Worm (Caenorhabditis elegans) whole organism, L4 larva: ENCODE results near the gene let-92.

Experiments
- Y105C5A.15 ChIP-seq: fragments of 200-800 bp; sonication (Bioruptor generic); IDR thresholded peaks from 2 replicates; pipeline ENCODE4 v1.3.6; 2022; ENCODE audit warnings: missing genetic modification characterization, missing compliant biosample characterization
- ZK337.2 ChIP-seq: fragments of 200-800 bp; sonication (Bioruptor generic); IDR thresholded peaks from 2 replicates; pipeline ENCODE4 v1.3.6; 2022; ENCODE audit warnings: missing genetic modification reagents, missing genetic modification characterization, missing compliant biosample characterization
- aha-1 ChIP-seq: fragments of 150-350 bp; peaks from one replicate; lab custom pipeline; 2014; ENCODE audit warnings: missing biosample characterization, missing genetic modification characterization
- aly-2 ChIP-seq: sonication (generic microtip); optimal IDR thresholded peaks from 2 replicates; lab custom pipeline; 2018; ENCODE audit warnings: missing biosample characterization, missing genetic modification characterization
- cey-2 ChIP-seq: sonication (generic microtip); optimal IDR thresholded peaks from 3 replicates; lab custom pipeline; 2017; ENCODE audit warnings: missing genetic modification characterization, mild to moderate bottlenecking, missing compliant biosample characterization, antibody characterized with exemption, borderline replicate concordance; ENCODE audit not compliant: insufficient read depth
- daf-16 ChIP-seq, 3 experiments: sonication (generic microtip); optimal IDR thresholded peaks; 2 replicates each; lab custom pipeline; 2016 to 2017; ENCODE audit warnings: missing genetic modification characterization in 3 of 3, missing genetic modification reagents in 3 of 3, mild to moderate bottlenecking in 2 of 3, missing compliant biosample characterization in 2 of 3, missing biosample characterization in 1 of 3, moderate library complexity in 1 of 3
- daf-8 ChIP-seq: fragments of 200-800 bp; sonication (Bioruptor generic); IDR thresholded peaks from 2 replicates; pipeline ENCODE4 v1.3.6; 2022; ENCODE audit warnings: missing genetic modification characterization, missing compliant biosample characterization
- dmd-6 ChIP-seq: fragments of 200-800 bp; sonication (Bioruptor generic); IDR thresholded peaks from 2 replicates; pipeline ENCODE4 v1.3.6; 2022; ENCODE audit warnings: missing genetic modification reagents, missing genetic modification characterization, missing compliant biosample characterization
- dpl-1 ChIP-seq: fragments of 150-350 bp; optimal IDR thresholded peaks from 2 replicates; lab custom pipeline; 2014; ENCODE audit warnings: missing biosample characterization, missing genetic modification reagents, missing genetic modification characterization
- duxl-1 ChIP-seq: sonication (generic microtip); optimal IDR thresholded peaks from 2 replicates; lab custom pipeline; 2016; ENCODE audit warnings: mild to moderate bottlenecking, missing genetic modification characterization, moderate library complexity, missing compliant biosample characterization; ENCODE audit not compliant: poor library complexity
- dve-1 ChIP-seq: sonication (generic microtip); optimal IDR thresholded peaks from 2 replicates; lab custom pipeline; 2017; ENCODE audit warnings: antibody characterized with exemption, mild to moderate bottlenecking, missing genetic modification characterization, missing compliant biosample characterization; ENCODE audit not compliant: insufficient read depth
- egl-43 ChIP-seq: fragments of 200-800 bp; sonication (Bioruptor generic); IDR thresholded peaks from 2 replicates; pipeline ENCODE4 v1.3.6; 2022; ENCODE audit warnings: missing genetic modification reagents, missing genetic modification characterization, missing compliant biosample characterization
- gei-8 ChIP-seq: fragments of 200-800 bp; sonication (Bioruptor generic); optimal IDR thresholded peaks from 2 replicates; lab custom pipeline; 2018; ENCODE audit warnings: mild to moderate bottlenecking, missing genetic modification characterization, missing compliant biosample characterization
- hif-1 ChIP-seq, 2 experiments: sonication (generic microtip); optimal IDR thresholded peaks; 2 replicates each; lab custom pipeline; 2016 to 2017; ENCODE audit warnings: missing compliant biosample characterization in 2 of 2, missing genetic modification characterization in 2 of 2, missing genetic modification reagents in 2 of 2, missing genotype in 2 of 2, mild to moderate bottlenecking in 1 of 2
- hlh-11 ChIP-seq: fragments of 200-800 bp; sonication (Bioruptor generic); optimal IDR thresholded peaks from 2 replicates; lab custom pipeline; 2018; ENCODE audit warnings: mild to moderate bottlenecking, missing genetic modification characterization, missing compliant biosample characterization
- hlh-30 ChIP-seq: sonication (generic microtip); optimal IDR thresholded peaks from 2 replicates; lab custom pipeline; 2017; ENCODE audit warnings: antibody characterized with exemption, mild to moderate bottlenecking, missing genetic modification characterization, missing compliant biosample characterization; ENCODE audit not compliant: insufficient read depth
- lin-38 ChIP-seq: fragments of 200-800 bp; sonication (Bioruptor generic); IDR thresholded peaks from 2 replicates; pipeline ENCODE4 v1.3.6; 2022; ENCODE audit warnings: missing genetic modification reagents, missing genetic modification characterization, missing compliant biosample characterization
- madf-9 ChIP-seq: fragments of 200-800 bp; sonication (Bioruptor generic); conservative IDR thresholded peaks from 2 replicates; pipeline ENCODE4 v1.3.6; 2022; ENCODE audit warnings: missing genetic modification reagents, missing genetic modification characterization, missing compliant biosample characterization
- mdl-1 ChIP-seq, 2 experiments: fragments of 150-350 bp in 1 of 2; sonication (generic microtip) in 1 of 2; optimal IDR thresholded peaks; 2 replicates each; lab custom pipeline; 2014 to 2017; ENCODE audit warnings: missing biosample characterization in 2 of 2, missing genetic modification characterization in 2 of 2
- mdt-29 ChIP-seq: fragments of 200-800 bp; sonication (Bioruptor generic); IDR thresholded peaks from 2 replicates; pipeline ENCODE4 v1.3.6; 2022; ENCODE audit warnings: missing genetic modification reagents, missing genetic modification characterization, missing compliant biosample characterization
- mep-1 ChIP-seq: fragments of 150-350 bp; sonication (generic microtip); optimal IDR thresholded peaks from 3 replicates; lab custom pipeline; 2014; ENCODE audit warnings: missing biosample characterization, missing genetic modification characterization
- mes-2 ChIP-seq: sonication (generic microtip); optimal IDR thresholded peaks from 2 replicates; lab custom pipeline; 2016; ENCODE audit warnings: missing genotype, mild to moderate bottlenecking, missing genetic modification characterization, missing compliant biosample characterization; ENCODE audit not compliant: poor library complexity, severe bottlenecking
- mxl-2 ChIP-seq: fragments of 200-800 bp; sonication (Bioruptor generic); conservative IDR thresholded peaks from 2 replicates; pipeline ENCODE4 v1.3.6; 2022; ENCODE audit warnings: missing genetic modification reagents, missing genetic modification characterization, missing compliant biosample characterization
- mxl-3 ChIP-seq: fragments of 200-800 bp; sonication (Bioruptor generic); optimal IDR thresholded peaks from 2 replicates; lab custom pipeline; 2018; ENCODE audit warnings: mild to moderate bottlenecking, missing genetic modification characterization, missing compliant biosample characterization
- nhr-10 ChIP-seq: fragments of 150-350 bp; optimal IDR thresholded peaks from 2 replicates; lab custom pipeline; 2014; ENCODE audit warnings: missing biosample characterization, missing genetic modification characterization
- nhr-25 ChIP-seq: sonication (generic microtip); optimal IDR thresholded peaks from 2 replicates; lab custom pipeline; 2017; ENCODE audit warnings: missing genetic modification characterization, mild to moderate bottlenecking, missing compliant biosample characterization, antibody characterized with exemption, moderate library complexity, borderline replicate concordance; ENCODE audit not compliant: insufficient read depth
- nhr-28 ChIP-seq: fragments of 150-350 bp; optimal IDR thresholded peaks from 2 replicates; lab custom pipeline; 2014; ENCODE audit warnings: missing biosample characterization, missing genetic modification characterization
- nhr-41 ChIP-seq: fragments of 200-800 bp; sonication (Bioruptor generic); IDR thresholded peaks from 2 replicates; pipeline ENCODE4 v1.3.6; 2022; ENCODE audit warnings: missing genetic modification reagents, missing genetic modification characterization, missing compliant biosample characterization
- nhr-48 ChIP-seq: sonication (generic microtip); optimal IDR thresholded peaks from 2 replicates; lab custom pipeline; 2016; ENCODE audit warnings: mild to moderate bottlenecking, missing genetic modification characterization, missing compliant biosample characterization
- php-3 ChIP-seq: fragments of 200-800 bp; sonication (Bioruptor generic); IDR thresholded peaks from 2 replicates; pipeline ENCODE4 v1.3.6; 2022; ENCODE audit warnings: missing genetic modification reagents, missing genetic modification characterization, missing compliant biosample characterization
- saeg-2 ChIP-seq: fragments of 200-800 bp; sonication (Bioruptor generic); IDR thresholded peaks from 2 replicates; pipeline ENCODE4 v1.3.6; 2022; ENCODE audit warnings: missing genetic modification reagents, missing genetic modification characterization, missing compliant biosample characterization
- skn-1 ChIP-seq: fragments of 150-350 bp; optimal IDR thresholded peaks from 2 replicates; lab custom pipeline; 2014; ENCODE audit warnings: missing biosample characterization, missing genetic modification characterization
- snpc-1.2 ChIP-seq: fragments of 200-800 bp; sonication (Bioruptor generic); IDR thresholded peaks from 2 replicates; pipeline ENCODE4 v1.3.6; 2022; ENCODE audit warnings: missing genetic modification reagents, missing genetic modification characterization, missing compliant biosample characterization
- snpc-4 ChIP-seq: fragments of 150-350 bp; optimal IDR thresholded peaks from 2 replicates; lab custom pipeline; 2014; ENCODE audit warnings: missing biosample characterization, missing genetic modification characterization
- tra-1 ChIP-seq: fragments of 200-800 bp; sonication (Bioruptor generic); IDR thresholded peaks from 2 replicates; pipeline ENCODE4 v1.3.6; 2022; ENCODE audit warnings: missing genetic modification reagents, missing genetic modification characterization, missing compliant biosample characterization
- unc-62 ChIP-seq, 3 experiments: fragments of 150-350 bp in 1 of 3; sonication (generic microtip); optimal IDR thresholded peaks in 2 of 3; peaks in 1 of 3; 1 replicate in 1 of 3; 2 replicates in 2 of 3; lab custom pipeline; 2014 to 2017; ENCODE audit warnings: missing biosample characterization in 3 of 3, missing genetic modification characterization in 3 of 3, missing genetic modification reagents in 3 of 3, missing genotype in 1 of 3
- zfp-2 ChIP-seq: sonication (generic microtip); optimal IDR thresholded peaks from 2 replicates; lab custom pipeline; 2016; ENCODE audit warnings: mild to moderate bottlenecking, missing genetic modification characterization, missing compliant biosample characterization
- zfp-3 ChIP-seq: fragments of 200-800 bp; sonication (Bioruptor generic); conservative IDR thresholded peaks from 2 replicates; pipeline ENCODE4 v1.3.6; 2022; ENCODE audit warnings: missing genetic modification reagents, missing genetic modification characterization, missing compliant biosample characterization
- zip-11 ChIP-seq: fragments of 200-800 bp; sonication (Bioruptor generic); IDR thresholded peaks from 2 replicates; pipeline ENCODE4 v1.3.6; 2022; ENCODE audit warnings: missing genetic modification characterization, missing compliant biosample characterization
- ztf-11 ChIP-seq: fragments of 150-350 bp; optimal IDR thresholded peaks from 2 replicates; lab custom pipeline; 2014; ENCODE audit warnings: missing biosample characterization, missing genetic modification characterization

Gene let-92

DNA sequence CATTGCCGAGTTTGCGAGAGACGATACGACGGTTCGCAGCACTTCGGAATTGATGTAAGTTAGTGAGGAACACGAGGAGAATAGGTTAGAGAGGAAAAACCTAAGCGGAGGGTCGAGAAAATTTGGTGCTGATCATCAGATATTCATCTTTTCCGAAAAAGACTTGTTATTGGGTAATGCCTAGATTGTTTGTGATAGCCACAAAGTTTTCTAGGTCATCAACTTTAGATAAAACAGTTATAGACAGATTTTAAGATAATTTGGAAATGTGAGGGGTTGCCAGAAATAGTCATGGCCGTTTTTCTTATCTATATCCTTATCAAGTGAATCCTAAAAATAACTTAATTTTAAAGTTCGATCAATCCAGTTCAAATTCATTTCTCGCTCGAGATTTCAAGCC is 42.2 kb downstream of the let-92 start:
- no peak for TF ChIP-seq dmd-6 (GFP tag; lab: Robert Waterston, UW)
- peak in 1 of 2 experiments; percentile 90 for TF ChIP-seq unc-62 (GFP tag; optimal IDR thresholded peaks at IDR 0.05 in 1 of 2; lab: Kevin White, UChicago)
- no peak for TF ChIP-seq unc-62 (tag; optimal IDR thresholded peaks at IDR 0.05; lab: Kevin White, UChicago)

DNA sequence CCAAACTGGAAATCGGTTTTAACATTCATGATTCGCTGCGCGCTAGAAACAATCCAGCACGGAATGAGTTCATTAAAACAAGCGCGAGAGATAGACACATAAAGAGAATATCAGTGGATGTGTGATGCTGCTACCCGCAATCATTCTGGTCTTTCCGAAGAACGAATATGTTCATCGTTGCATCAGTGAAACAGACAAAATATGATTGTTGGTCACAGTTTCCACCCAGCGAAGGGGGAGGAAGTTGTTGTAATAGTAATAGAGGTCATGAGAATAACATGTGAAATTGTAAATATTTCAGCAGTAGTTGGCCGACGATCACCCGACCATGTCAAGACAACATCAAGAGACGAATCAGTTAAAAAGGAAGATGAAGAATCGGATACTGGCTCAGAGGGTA is 43.0 kb downstream of the let-92 start:
- TF ChIP-seq mdl-1 (tag; optimal IDR thresholded peaks at IDR 0.05; lab: Kevin White, UChicago) (peak in 1 of 2 experiments; percentile 70), hlh-11 (tag; lab: Kevin White, UChicago) (peak; percentile 55), daf-8 (GFP tag; lab: Robert Waterston, UW) (no peak), nhr-25 (peak; percentile 66), hlh-30 (tag; lab: Kevin White, UChicago) (peak; percentile 62), mxl-2 (GFP tag; lab: Robert Waterston, UW) (peak; percentile 52; the same call in 1 of the 2 replicates), cey-2 (peak; percentile 54), mxl-3 (GFP tag; lab: Kevin White, UChicago) (peak; percentile 11), nhr-10 (tag; lab: Kevin White, UChicago) (peak; percentile 34), nhr-48 (tag; lab: Kevin White, UChicago) (peak; percentile 48), zfp-2 (tag; lab: Kevin White, UChicago) (no peak), ZK337.2 (GFP tag; lab: Robert Waterston, UW) (no peak), dmd-6 (GFP tag; lab: Robert Waterston, UW) (peak; percentile 49; the same call in 1 of the 2 replicates), mep-1 (tag; lab: Kevin White, UChicago) (peak; percentile 9), nhr-28 (tag; lab: Kevin White, UChicago) (peak; percentile 48)
- TF ChIP-seq, all 104 proteins: peak for 12

DNA sequence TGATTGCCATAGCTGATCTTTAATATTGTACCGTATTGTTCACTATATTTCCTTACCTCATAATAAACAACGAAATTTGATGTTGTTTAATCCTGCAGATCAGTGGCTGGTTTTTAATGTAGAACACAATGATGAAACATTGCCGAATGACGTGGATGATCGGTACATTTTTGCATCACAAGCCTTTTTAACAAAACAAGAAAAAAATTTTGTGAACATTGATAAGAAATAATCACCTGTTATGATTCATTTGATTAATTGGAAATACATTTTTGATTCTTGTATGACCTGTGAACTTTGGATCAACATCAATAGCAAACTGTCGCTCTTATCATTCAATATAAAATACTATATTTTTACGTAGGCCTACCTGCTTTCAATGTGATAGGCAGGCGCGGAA is 44.6 kb downstream of the let-92 start:
- TF ChIP-seq dve-1 (tag; lab: Kevin White, UChicago), result peak; percentile 27
- no peak for TF ChIP-seq daf-8 (GFP tag; lab: Robert Waterston, UW)
- TF ChIP-seq mep-1 (tag; lab: Kevin White, UChicago), result peak; percentile 34
- TF ChIP-seq madf-9 (GFP tag; lab: Robert Waterston, UW), result no peak
- TF ChIP-seq nhr-28 (tag; lab: Kevin White, UChicago), result peak; percentile 8
- peak; percentile 10 for TF ChIP-seq nhr-48 (tag; lab: Kevin White, UChicago)
- TF ChIP-seq hlh-30 (tag; lab: Kevin White, UChicago), result peak; percentile 33
- no peak for TF ChIP-seq unc-62 (GFP tag; optimal IDR thresholded peaks at IDR 0.05 in 1 of 2; lab: Kevin White, UChicago)
- TF ChIP-seq unc-62 (tag; optimal IDR thresholded peaks at IDR 0.05; lab: Kevin White, UChicago), result no peak
- TF ChIP-seq aly-2 (tag; lab: Kevin White, UChicago), result no peak
- no peak for TF ChIP-seq egl-43 (GFP tag; lab: Robert Waterston, UW)
- TF ChIP-seq aha-1 (tag; lab: Kevin White, UChicago), result peak; percentile 55
- no peak for TF ChIP-seq duxl-1 (tag; lab: Kevin White, UChicago)
- TF ChIP-seq hlh-11 (tag; lab: Kevin White, UChicago), result peak; percentile 24
- no peak for TF ChIP-seq hif-1 (tag; optimal IDR thresholded peaks at IDR 0.05; lab: Kevin White, UChicago)
- TF ChIP-seq lin-38 (GFP tag; lab: Robert Waterston, UW), result no peak

DNA sequence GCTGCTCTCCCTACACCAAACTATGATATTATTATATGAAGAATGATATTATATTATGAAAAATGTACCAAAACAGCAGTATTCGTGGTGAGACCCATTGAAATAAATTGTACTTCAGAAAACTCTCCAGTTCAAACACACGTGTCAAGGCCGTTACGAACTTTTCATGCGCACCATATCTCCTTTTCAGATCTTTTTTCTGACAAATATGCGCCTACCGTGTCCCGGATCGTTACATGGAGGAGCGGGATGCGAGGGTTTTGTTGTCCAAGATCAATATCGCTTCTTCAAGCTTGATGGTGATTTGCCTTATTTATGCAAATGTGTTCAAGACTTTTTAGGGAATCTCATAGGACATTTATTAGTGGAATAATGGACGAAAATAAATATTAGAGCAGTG is 45.4 kb downstream of the let-92 start:
- TF ChIP-seq aha-1 (tag; lab: Kevin White, UChicago) (peak; percentile 24), daf-16 (GFP tag; optimal IDR thresholded peaks at IDR 0.05; lab: Kevin White, UChicago) (no peak), daf-16 (tag; optimal IDR thresholded peaks at IDR 0.05; lab: Kevin White, UChicago) (no peak), dmd-6 (GFP tag; lab: Robert Waterston, UW) (no peak), mxl-2 (GFP tag; lab: Robert Waterston, UW) (no peak), nhr-41 (no peak)

DNA sequence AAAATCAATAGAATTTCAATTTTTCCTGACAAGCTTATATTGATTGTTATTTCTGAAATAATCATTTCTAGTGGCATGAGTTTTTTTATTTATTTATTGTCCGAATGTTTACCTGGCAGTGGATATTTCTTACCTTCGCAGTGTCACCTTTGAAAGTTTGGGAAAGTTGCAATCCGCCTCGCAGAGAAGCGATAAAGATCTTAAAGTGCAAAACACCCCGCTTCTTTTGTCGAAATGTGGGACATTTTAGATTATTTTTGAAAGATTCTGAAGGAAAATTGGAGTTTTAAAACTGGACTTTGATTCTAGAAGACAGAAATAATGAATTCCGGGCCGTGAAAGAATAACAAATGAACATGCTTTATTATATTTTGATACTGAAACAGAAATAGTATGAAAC is 50.5 kb downstream of the let-92 start:
- TF ChIP-seq skn-1 (tag; lab: Kevin White, UChicago), result no peak
- TF ChIP-seq mdt-29, result no peak
- no peak for TF ChIP-seq tra-1 (GFP tag; lab: Robert Waterston, UW)
- TF ChIP-seq gei-8, result no peak
- TF ChIP-seq dpl-1, result no peak
- no peak for TF ChIP-seq php-3
- TF ChIP-seq snpc-4, result no peak
- TF ChIP-seq zip-11 (GFP tag; lab: Robert Waterston, UW), result no peak
- no peak for TF ChIP-seq saeg-2 (GFP tag; lab: Robert Waterston, UW)
- TF ChIP-seq zfp-3 (GFP tag; lab: Robert Waterston, UW), result no peak
- TF ChIP-seq snpc-1.2 (GFP tag; lab: Robert Waterston, UW), result no peak
- no peak for TF ChIP-seq mes-2 (tag; lab: Kevin White, UChicago)
- no peak for TF ChIP-seq aha-1 (tag; lab: Kevin White, UChicago)
- no peak for TF ChIP-seq Y105C5A.15
- no peak for TF ChIP-seq ztf-11
